Worm (Caenorhabditis elegans) whole organism, L4 larva: ENCODE data around the gene srxa-8.

Experiments used
- F26F4.8 ChIP-seq: fragments of 200-800 bp; sonication (Bioruptor generic); conservative IDR thresholded peaks from 2 replicates; pipeline ENCODE4 v1.3.6; 2022; ENCODE audit warnings: missing genetic modification characterization, missing compliant biosample characterization
- F44E2.7 ChIP-seq: fragments of 200-800 bp; sonication (Bioruptor generic); IDR thresholded peaks from 2 replicates; pipeline ENCODE4 v2.1.2; 2022; ENCODE audit warnings: missing genetic modification characterization, missing compliant biosample characterization
- Y105C5A.15 ChIP-seq: fragments of 200-800 bp; sonication (Bioruptor generic); IDR thresholded peaks from 2 replicates; pipeline ENCODE4 v1.3.6; 2022; ENCODE audit warnings: missing genetic modification characterization, missing compliant biosample characterization
- Y48G9A.11 ChIP-seq: fragments of 200-800 bp; sonication (Bioruptor generic); IDR thresholded peaks from 2 replicates; pipeline ENCODE4 v1.3.6; 2022; ENCODE audit warnings: missing genetic modification reagents, missing genetic modification characterization, missing compliant biosample characterization
- Y5F2A.4 ChIP-seq: fragments of 200-800 bp; sonication (Bioruptor generic); optimal IDR thresholded peaks from 2 replicates; lab custom pipeline; 2018; ENCODE audit warnings: mild to moderate bottlenecking, missing genetic modification characterization, missing compliant biosample characterization
- ZK546.5 ChIP-seq, 2 experiments: sonication (generic microtip); optimal IDR thresholded peaks; 2 replicates each; lab custom pipeline; 2017; ENCODE audit warnings: missing biosample characterization in 2 of 2, missing genetic modification characterization in 2 of 2
- aly-2 ChIP-seq: sonication (generic microtip); optimal IDR thresholded peaks from 2 replicates; lab custom pipeline; 2018; ENCODE audit warnings: missing biosample characterization, missing genetic modification characterization
- arid-1 ChIP-seq: fragments of 200-800 bp; sonication (Bioruptor generic); conservative IDR thresholded peaks from 2 replicates; pipeline ENCODE4 v1.3.6; 2022; ENCODE audit warnings: missing genetic modification reagents, missing genetic modification characterization, missing compliant biosample characterization
- attf-4 ChIP-seq: sonication (generic microtip); optimal IDR thresholded peaks from 3 replicates; lab custom pipeline; 2017; ENCODE audit warnings: missing biosample characterization, missing genetic modification characterization
- ceh-20 ChIP-seq: fragments of 200-800 bp; sonication (Bioruptor generic); IDR thresholded peaks from 2 replicates; pipeline ENCODE4 v1.3.6; 2022; ENCODE audit warnings: missing genetic modification reagents, missing genetic modification characterization, missing compliant biosample characterization
- ceh-28 ChIP-seq: fragments of 150-350 bp; optimal IDR thresholded peaks from 2 replicates; lab custom pipeline; 2014; ENCODE audit warnings: missing biosample characterization, missing genetic modification reagents, missing genetic modification characterization
- ceh-32 ChIP-seq: sonication (generic microtip); optimal IDR thresholded peaks from 2 replicates; lab custom pipeline; 2016; ENCODE audit warnings: mild to moderate bottlenecking, missing genetic modification characterization, missing compliant biosample characterization; ENCODE audit not compliant: poor library complexity
- ceh-44 ChIP-seq: fragments of 200-800 bp; sonication (Bioruptor generic); IDR thresholded peaks from 2 replicates; pipeline ENCODE4 v1.3.6; 2022; ENCODE audit warnings: missing genetic modification reagents, missing genetic modification characterization, missing compliant biosample characterization
- ceh-62 ChIP-seq: sonication (generic microtip); optimal IDR thresholded peaks from 2 replicates; lab custom pipeline; 2017; ENCODE audit warnings: missing biosample characterization, missing genetic modification characterization
- ces-1 ChIP-seq: fragments of 150-350 bp; sonication (generic microtip); optimal IDR thresholded peaks from 4 replicates; lab custom pipeline; 2014; ENCODE audit warnings: missing biosample characterization, missing genetic modification reagents, missing genetic modification characterization
- cey-2 ChIP-seq: sonication (generic microtip); optimal IDR thresholded peaks from 3 replicates; lab custom pipeline; 2017; ENCODE audit warnings: missing genetic modification characterization, mild to moderate bottlenecking, missing compliant biosample characterization, antibody characterized with exemption, borderline replicate concordance; ENCODE audit not compliant: insufficient read depth
- daf-16 ChIP-seq, 3 experiments: sonication (generic microtip); optimal IDR thresholded peaks; 2 replicates each; lab custom pipeline; 2016 to 2017; ENCODE audit warnings: missing genetic modification characterization in 3 of 3, missing genetic modification reagents in 3 of 3, mild to moderate bottlenecking in 2 of 3, missing compliant biosample characterization in 2 of 3, missing biosample characterization in 1 of 3, moderate library complexity in 1 of 3
- daf-19 ChIP-seq: fragments of 200-800 bp; sonication (Bioruptor generic); conservative IDR thresholded peaks from 2 replicates; pipeline ENCODE4 v1.3.6; 2022; ENCODE audit warnings: missing genetic modification characterization, missing compliant biosample characterization
- daf-8 ChIP-seq: fragments of 200-800 bp; sonication (Bioruptor generic); IDR thresholded peaks from 2 replicates; pipeline ENCODE4 v1.3.6; 2022; ENCODE audit warnings: missing genetic modification characterization, missing compliant biosample characterization
- dpl-1 ChIP-seq: fragments of 150-350 bp; optimal IDR thresholded peaks from 2 replicates; lab custom pipeline; 2014; ENCODE audit warnings: missing biosample characterization, missing genetic modification reagents, missing genetic modification characterization
- egl-27 ChIP-seq: sonication (generic microtip); optimal IDR thresholded peaks from 3 replicates; lab custom pipeline; 2017; ENCODE audit warnings: missing biosample characterization, missing genetic modification reagents, missing genetic modification characterization
- egl-43 ChIP-seq: fragments of 200-800 bp; sonication (Bioruptor generic); IDR thresholded peaks from 2 replicates; pipeline ENCODE4 v1.3.6; 2022; ENCODE audit warnings: missing genetic modification reagents, missing genetic modification characterization, missing compliant biosample characterization
- fkh-10 ChIP-seq: fragments of 150-350 bp; optimal IDR thresholded peaks from 2 replicates; lab custom pipeline; 2014; ENCODE audit warnings: missing biosample characterization, missing genetic modification reagents, missing genetic modification characterization
- gei-8 ChIP-seq: fragments of 200-800 bp; sonication (Bioruptor generic); optimal IDR thresholded peaks from 2 replicates; lab custom pipeline; 2018; ENCODE audit warnings: mild to moderate bottlenecking, missing genetic modification characterization, missing compliant biosample characterization
- hif-1 ChIP-seq, 2 experiments: sonication (generic microtip); optimal IDR thresholded peaks; 2 replicates each; lab custom pipeline; 2016 to 2017; ENCODE audit warnings: missing compliant biosample characterization in 2 of 2, missing genetic modification characterization in 2 of 2, missing genetic modification reagents in 2 of 2, missing genotype in 2 of 2, mild to moderate bottlenecking in 1 of 2
- hlh-11 ChIP-seq: fragments of 200-800 bp; sonication (Bioruptor generic); optimal IDR thresholded peaks from 2 replicates; lab custom pipeline; 2018; ENCODE audit warnings: mild to moderate bottlenecking, missing genetic modification characterization, missing compliant biosample characterization
- lin-15B ChIP-seq: fragments of 150-350 bp; sonication (generic microtip); optimal IDR thresholded peaks from 3 replicates; lab custom pipeline; 2014; ENCODE audit warnings: missing biosample characterization, missing genetic modification characterization
- lin-38 ChIP-seq: fragments of 200-800 bp; sonication (Bioruptor generic); IDR thresholded peaks from 2 replicates; pipeline ENCODE4 v1.3.6; 2022; ENCODE audit warnings: missing genetic modification reagents, missing genetic modification characterization, missing compliant biosample characterization
- madf-9 ChIP-seq: fragments of 200-800 bp; sonication (Bioruptor generic); conservative IDR thresholded peaks from 2 replicates; pipeline ENCODE4 v1.3.6; 2022; ENCODE audit warnings: missing genetic modification reagents, missing genetic modification characterization, missing compliant biosample characterization
- mdl-1 ChIP-seq, 2 experiments: fragments of 150-350 bp in 1 of 2; sonication (generic microtip) in 1 of 2; optimal IDR thresholded peaks; 2 replicates each; lab custom pipeline; 2014 to 2017; ENCODE audit warnings: missing biosample characterization in 2 of 2, missing genetic modification characterization in 2 of 2
- mep-1 ChIP-seq: fragments of 150-350 bp; sonication (generic microtip); optimal IDR thresholded peaks from 3 replicates; lab custom pipeline; 2014; ENCODE audit warnings: missing biosample characterization, missing genetic modification characterization
- mes-2 ChIP-seq: sonication (generic microtip); optimal IDR thresholded peaks from 2 replicates; lab custom pipeline; 2016; ENCODE audit warnings: missing genotype, mild to moderate bottlenecking, missing genetic modification characterization, missing compliant biosample characterization; ENCODE audit not compliant: poor library complexity, severe bottlenecking
- mxl-2 ChIP-seq: fragments of 200-800 bp; sonication (Bioruptor generic); conservative IDR thresholded peaks from 2 replicates; pipeline ENCODE4 v1.3.6; 2022; ENCODE audit warnings: missing genetic modification reagents, missing genetic modification characterization, missing compliant biosample characterization
- mxl-3 ChIP-seq: fragments of 200-800 bp; sonication (Bioruptor generic); optimal IDR thresholded peaks from 2 replicates; lab custom pipeline; 2018; ENCODE audit warnings: mild to moderate bottlenecking, missing genetic modification characterization, missing compliant biosample characterization
- nhr-111 ChIP-seq: fragments of 200-800 bp; sonication (Bioruptor generic); optimal IDR thresholded peaks from 2 replicates; lab custom pipeline; 2018; ENCODE audit warnings: mild to moderate bottlenecking, missing genetic modification characterization, missing compliant biosample characterization
- nhr-25 ChIP-seq: sonication (generic microtip); optimal IDR thresholded peaks from 2 replicates; lab custom pipeline; 2017; ENCODE audit warnings: missing genetic modification characterization, mild to moderate bottlenecking, missing compliant biosample characterization, antibody characterized with exemption, moderate library complexity, borderline replicate concordance; ENCODE audit not compliant: insufficient read depth
- nhr-41 ChIP-seq: fragments of 200-800 bp; sonication (Bioruptor generic); IDR thresholded peaks from 2 replicates; pipeline ENCODE4 v1.3.6; 2022; ENCODE audit warnings: missing genetic modification reagents, missing genetic modification characterization, missing compliant biosample characterization
- nhr-42 ChIP-seq: fragments of 200-800 bp; sonication (Bioruptor generic); IDR thresholded peaks from 2 replicates; pipeline ENCODE4 v1.3.6; 2022; ENCODE audit warnings: missing genetic modification characterization, missing compliant biosample characterization
- nhr-48 ChIP-seq: sonication (generic microtip); optimal IDR thresholded peaks from 2 replicates; lab custom pipeline; 2016; ENCODE audit warnings: mild to moderate bottlenecking, missing genetic modification characterization, missing compliant biosample characterization
- nhr-76 ChIP-seq: fragments of 150-350 bp; optimal IDR thresholded peaks from 2 replicates; lab custom pipeline; 2014; ENCODE audit warnings: missing biosample characterization, missing genetic modification characterization
- snpc-1.2 ChIP-seq: fragments of 200-800 bp; sonication (Bioruptor generic); IDR thresholded peaks from 2 replicates; pipeline ENCODE4 v1.3.6; 2022; ENCODE audit warnings: missing genetic modification reagents, missing genetic modification characterization, missing compliant biosample characterization
- spr-3 ChIP-seq: fragments of 200-800 bp; sonication (Bioruptor generic); optimal IDR thresholded peaks from 2 replicates; lab custom pipeline; 2018; ENCODE audit warnings: mild to moderate bottlenecking, missing genetic modification characterization, missing compliant biosample characterization
- tra-1 ChIP-seq: fragments of 200-800 bp; sonication (Bioruptor generic); IDR thresholded peaks from 2 replicates; pipeline ENCODE4 v1.3.6; 2022; ENCODE audit warnings: missing genetic modification reagents, missing genetic modification characterization, missing compliant biosample characterization
- unc-39 ChIP-seq: sonication (generic microtip); optimal IDR thresholded peaks from 2 replicates; lab custom pipeline; 2017; ENCODE audit warnings: missing biosample characterization, missing genetic modification characterization
- unc-62 ChIP-seq, 3 experiments: fragments of 150-350 bp in 1 of 3; sonication (generic microtip); optimal IDR thresholded peaks in 2 of 3; peaks in 1 of 3; 1 replicate in 1 of 3; 2 replicates in 2 of 3; lab custom pipeline; 2014 to 2017; ENCODE audit warnings: missing biosample characterization in 3 of 3, missing genetic modification characterization in 3 of 3, missing genetic modification reagents in 3 of 3, missing genotype in 1 of 3
- zag-1 ChIP-seq: fragments of 150-350 bp; optimal IDR thresholded peaks from 2 replicates; lab custom pipeline; 2014; ENCODE audit warnings: missing biosample characterization, missing genetic modification characterization
- zip-11 ChIP-seq: fragments of 200-800 bp; sonication (Bioruptor generic); IDR thresholded peaks from 2 replicates; pipeline ENCODE4 v1.3.6; 2022; ENCODE audit warnings: missing genetic modification characterization, missing compliant biosample characterization
- ztf-7 ChIP-seq: fragments of 150-350 bp; optimal IDR thresholded peaks from 2 replicates; lab custom pipeline; 2014; ENCODE audit warnings: missing biosample characterization, missing genetic modification characterization

The srxa-8 gene

ce11 chrX:13264550-13264949 lies 44.1 kb downstream of the srxa-8 start (continued):
- TF ChIP-seq tra-1 (GFP tag; lab: Robert Waterston, UW) (peak; percentile 67; the same call in 1 of the 2 replicates), nhr-48 (peak; percentile 71), daf-16 (GFP tag; optimal IDR thresholded peaks at IDR 0.05; lab: Kevin White, UChicago) (peak; percentile 59 to 81), daf-16 (tag; optimal IDR thresholded peaks at IDR 0.05; lab: Kevin White, UChicago) (peak; percentile 44), egl-27 (no peak), nhr-42 (0 out of 2 replicates have a peak, but pooled peaks have one; percentile 71), gei-8 (GFP tag; lab: Kevin White, UChicago) (peak; percentile 62), lin-38 (no peak), ceh-28 (tag; lab: Kevin White, UChicago) (no peak), hlh-11 (tag; lab: Kevin White, UChicago) (peak; percentile 41), egl-43 (GFP tag; lab: Robert Waterston, UW) (peak; percentile 95), mxl-3 (GFP tag; lab: Kevin White, UChicago) (peak; percentile 54), madf-9 (peak; percentile 90), ceh-32 (tag; lab: Kevin White, UChicago) (peak; percentile 45), daf-8 (GFP tag; lab: Robert Waterston, UW) (0 out of 2 replicates have a peak, but pooled peaks have one; percentile 58), Y105C5A.15 (peak; percentile 62; the same call in 1 of the 2 replicates), nhr-25 (tag; lab: Kevin White, UChicago) (no peak), ceh-20 (GFP tag; lab: Robert Waterston, UW) (peak; percentile 59; the same call in 1 of the 2 replicates), dpl-1 (GFP tag; lab: Kevin White, UChicago) (no peak), daf-19 (GFP tag; lab: Robert Waterston, UW) (0 out of 2 replicates have a peak, but pooled peaks have one; percentile 31), ztf-7 (peak; percentile 76), Y48G9A.11 (GFP tag; lab: Robert Waterston, UW) (peak; percentile 75), arid-1 (peak; percentile 93), mep-1 (tag; lab: Kevin White, UChicago) (no peak), snpc-1.2 (peak; percentile 89), ZK546.5 (tag; optimal IDR thresholded peaks at IDR 0.05; lab: Kevin White, UChicago) (no peak), zag-1 (tag; lab: Kevin White, UChicago) (no peak), cey-2 (tag; lab: Kevin White, UChicago) (no peak), ceh-44 (GFP tag; lab: Robert Waterston, UW) (peak; percentile 44; the same call in 1 of the 2 replicates), lin-15B (tag; lab: Kevin White, UChicago) (no peak), unc-62 (GFP tag; optimal IDR thresholded peaks at IDR 0.05 in 1 of 2; lab: Kevin White, UChicago) (peak in 1 of 2 experiments; percentile 78), unc-62 (tag; optimal IDR thresholded peaks at IDR 0.05; lab: Kevin White, UChicago) (no peak), fkh-10 (GFP tag; lab: Kevin White, UChicago) (peak; percentile 63), nhr-41 (GFP tag; lab: Robert Waterston, UW) (peak; percentile 76; the same call in 1 of the 2 replicates), attf-4 (no peak), F44E2.7 (GFP tag; lab: Robert Waterston, UW) (peak; percentile 91), ces-1 (GFP tag; lab: Kevin White, UChicago) (no peak), F26F4.8 (GFP tag; lab: Robert Waterston, UW) (peak; percentile 94), unc-39 (tag; lab: Kevin White, UChicago) (no peak), aly-2 (tag; lab: Kevin White, UChicago) (no peak), zip-11 (GFP tag; lab: Robert Waterston, UW) (peak; percentile 65; the same call in 1 of the 2 replicates), mxl-2 (GFP tag; lab: Robert Waterston, UW) (peak; percentile 79; the same call in 1 of the 2 replicates), mes-2 (tag; lab: Kevin White, UChicago) (no peak), Y5F2A.4 (GFP tag; lab: Kevin White, UChicago) (no peak), nhr-76 (no peak), hif-1 (tag; optimal IDR thresholded peaks at IDR 0.05; lab: Kevin White, UChicago) (peak; percentile 33 to 51), nhr-111 (GFP tag; lab: Kevin White, UChicago) (peak; percentile 61), ceh-62 (tag; lab: Kevin White, UChicago) (no peak), mdl-1 (tag; optimal IDR thresholded peaks at IDR 0.05; lab: Kevin White, UChicago) (peak; percentile 22 to 72), spr-3 (GFP tag; lab: Kevin White, UChicago) (peak; percentile 15)
